Fruit fly (Drosophila melanogaster) whole organism: ENCODE measurements around the gene TFAM.

Experiments used
- CG8478 ChIP-seq: fragments of >200 bp; optimal IDR thresholded peaks from 2 replicates; lab custom pipeline; 2018; ENCODE audit warnings: inconsistent platforms
- Dll ChIP-seq: fragments of >200 bp; optimal IDR thresholded peaks from 2 replicates; lab custom pipeline; 2017
- pan ChIP-seq: fragments of >200 bp; optimal IDR thresholded peaks from 2 replicates; lab custom pipeline; 2017
- psq ChIP-seq: fragments of >200 bp; optimal IDR thresholded peaks from 2 replicates; lab custom pipeline; 2017
- usp ChIP-seq: fragments of >200 bp; optimal IDR thresholded peaks from 2 replicates; lab custom pipeline; 2017; ENCODE audit warnings: missing biosample characterization, missing genetic modification characterization, mixed read lengths

DNA sequence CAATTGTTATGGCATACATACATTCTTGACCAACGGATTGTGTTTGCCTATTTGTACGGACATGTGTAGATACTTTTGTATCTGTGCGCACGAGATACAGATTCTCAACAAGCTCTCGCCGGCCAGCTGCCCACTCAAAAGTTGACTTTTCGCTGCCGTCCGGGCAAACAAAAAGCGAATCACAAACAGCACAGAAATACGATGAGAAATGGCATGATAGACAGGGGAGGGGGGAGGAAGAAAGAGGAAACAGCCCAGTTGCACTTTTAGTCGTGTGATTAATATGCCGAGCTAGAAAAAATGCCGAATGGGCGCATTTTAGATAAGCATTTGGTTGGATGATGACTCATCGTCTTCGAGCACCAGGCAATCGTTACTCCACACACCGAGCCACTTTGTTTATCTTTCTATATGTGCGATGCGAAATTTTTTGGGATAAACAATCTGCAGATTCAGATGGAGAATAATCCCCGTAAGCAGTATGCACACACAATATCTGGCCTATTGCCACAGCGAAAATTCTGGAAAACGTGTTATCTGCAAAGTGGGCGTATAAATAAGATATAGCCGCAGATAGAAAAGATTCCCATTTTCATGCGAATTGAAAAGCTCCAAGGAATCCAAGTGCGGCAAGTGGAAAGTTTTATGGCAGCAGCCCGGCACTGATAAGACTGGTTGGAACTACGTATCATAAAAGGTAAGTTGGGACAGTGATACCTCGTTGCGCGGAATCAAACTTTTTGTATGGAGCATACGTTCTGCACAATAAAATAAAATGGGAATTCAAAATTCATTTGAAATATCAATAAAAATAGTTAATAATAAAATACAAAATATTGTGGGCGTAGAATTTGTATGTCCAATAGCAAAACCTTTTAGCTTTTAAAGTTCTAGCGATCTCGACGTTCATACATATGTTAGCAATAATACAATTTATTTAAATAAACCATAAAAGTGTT lies 29.9 kb downstream of the TFAM start:
- TF ChIP-seq usp (GFP tag; lab: Kevin White, UChicago) (no peak), psq (lab: Kevin White, UChicago) (no peak), pan (lab: Kevin White, UChicago) (no peak), CG8478 (no peak), Dll (lab: Kevin White, UChicago) (no peak)
